Fruit fly (Drosophila melanogaster): ENCODE measurements around the gene NetA.

NetA gene

dm6 chrX:14593091-14593490 lies 60.6 kb downstream of the NetA start (continued):
- TF ChIP-seq sens (GFP tag) (peak; percentile 78), CG9932 (GFP tag; IDR thresholded peaks at IDR 0.05) (0 out of 2 replicates have a peak, but pooled peaks have one; percentile 32), tio (GFP tag; optimal IDR thresholded peaks at IDR 0.05) (no peak), CG31441 (GFP tag; IDR thresholded peaks at IDR 0.05) (peak; percentile 35; the same call in 1 of the 2 replicates), Nf-YB (GFP tag; optimal IDR thresholded peaks at IDR 0.05) (no peak), Fer2 (tag; optimal IDR thresholded peaks at IDR 0.05) (no peak), CG12659 (GFP tag; optimal IDR thresholded peaks at IDR 0.05) (peak; percentile 34), CG30403 (GFP tag; optimal IDR thresholded peaks at IDR 0.05) (peak; percentile 41), CG33213 (GFP tag; optimal IDR thresholded peaks at IDR 0.05) (no peak), Sox102F (GFP tag; optimal IDR thresholded peaks at IDR 0.05) (peak; percentile 22), CG9727 (GFP tag; optimal IDR thresholded peaks at IDR 0.05) (peak; percentile 40), btn (GFP tag; optimal IDR thresholded peaks at IDR 0.05) (no peak), CG12391 (tag; optimal IDR thresholded peaks at IDR 0.05) (peak; percentile 30), CG7372 (GFP tag; IDR thresholded peaks at IDR 0.05) (peak; percentile 76)

dm6 chrX:14591491-14591890 lies 62.2 kb downstream of the NetA start:
- TF ChIP-seq CG15601 (tag; optimal IDR thresholded peaks at IDR 0.05) (no peak), CG13894 (tag; optimal IDR thresholded peaks at IDR 0.05) (peak; percentile 89), CG10543 (GFP tag; optimal IDR thresholded peaks at IDR 0.05) (peak; percentile 41), Med (GFP tag) (peak; percentile 69), CG8924 (tag; optimal IDR thresholded peaks at IDR 0.05) (no peak), ci (GFP tag; IDR thresholded peaks at IDR 0.05) (0 out of 3 replicates have a peak, but pooled peaks have one; percentile 36), CG17186 (GFP tag; optimal IDR thresholded peaks at IDR 0.05) (no peak), Blimp-1 (GFP tag; optimal IDR thresholded peaks at IDR 0.05) (peak; percentile 14), Jarid2 (GFP tag; optimal IDR thresholded peaks at IDR 0.05) (peak; percentile 23), abd-A (tag; optimal IDR thresholded peaks at IDR 0.05) (peak; percentile 14), Nf-YC (tag; optimal IDR thresholded peaks at IDR 0.05) (peak; percentile 13), Deaf1 (tag; optimal IDR thresholded peaks at IDR 0.05) (peak; percentile 99), CG8281 (tag; optimal IDR thresholded peaks at IDR 0.05) (no peak), pita (GFP tag; optimal IDR thresholded peaks at IDR 0.05) (no peak), CG15514 (GFP tag; optimal IDR thresholded peaks at IDR 0.05) (peak; percentile 5), otp (GFP tag; IDR thresholded peaks at IDR 0.05) (no peak), scrt (GFP tag; optimal IDR thresholded peaks at IDR 0.05) (no peak), Hr51 (GFP tag; optimal IDR thresholded peaks at IDR 0.05) (no peak), CG32532 (GFP tag; IDR thresholded peaks at IDR 0.05) (no peak), sens (GFP tag) (peak; percentile 29), Pdp1 (GFP tag; optimal IDR thresholded peaks at IDR 0.05) (peak in 1 of 2 experiments; percentile 7), Dfd (GFP tag; optimal IDR thresholded peaks at IDR 0.05) (no peak), CG17802 (tag; optimal IDR thresholded peaks at IDR 0.05) (no peak)

- TF ChIP-seq fu2 (GFP tag; optimal IDR thresholded peaks at IDR 0.05) = no peak
- TF ChIP-seq run (tag; optimal IDR thresholded peaks at IDR 0.05) = no peak
- TF ChIP-seq CG8359 (GFP tag; optimal IDR thresholded peaks at IDR 0.05; ENCODE audit: borderline replicate concordance) = no peak
- no peak for TF ChIP-seq CG30020 (tag; optimal IDR thresholded peaks at IDR 0.05)
- no peak for TF ChIP-seq Rfx (GFP tag; IDR thresholded peaks at IDR 0.05)
- TF ChIP-seq CG12659 (GFP tag; optimal IDR thresholded peaks at IDR 0.05) = no peak
- peak; percentile 4 for TF ChIP-seq scrt (GFP tag; optimal IDR thresholded peaks at IDR 0.05)
- 0 out of 2 replicates have a peak, but pooled peaks have one; percentile 6 for TF ChIP-seq Ptx1 (GFP tag; IDR thresholded peaks at IDR 0.05)
- TF ChIP-seq HHEX (GFP tag; optimal IDR thresholded peaks at IDR 0.05) = peak; percentile 27
- TF ChIP-seq CG3847 (GFP tag; IDR thresholded peaks at IDR 0.05) = no peak
- no peak for TF ChIP-seq CG2120 (GFP tag; optimal IDR thresholded peaks at IDR 0.05)
- no peak for TF ChIP-seq Pdp1 (GFP tag; optimal IDR thresholded peaks at IDR 0.05)
- TF ChIP-seq CG15011 (GFP tag; optimal IDR thresholded peaks at IDR 0.05) = no peak
- TF ChIP-seq CG14441 (GFP tag; IDR thresholded peaks at IDR 0.05) = no peak
- TF ChIP-seq BtbVII (GFP tag; optimal IDR thresholded peaks at IDR 0.05) = no peak
Measured at dm6 chrX:14588996-14589621, 64.6 kb downstream of the NetA start.
